Fruit fly (Drosophila melanogaster) whole organism, prepupa: ENCODE measurements around the gene CG10154.
A peak's percentile ranks its signal among the peaks of the same experiment; 100 is the strongest.

Experiments used
- Blimp-1 ChIP-seq: fragments of 200-800 bp; sonication (Bioruptor generic); optimal IDR thresholded peaks from 3 replicates; lab custom pipeline; 2017; ENCODE audit warnings: missing biosample characterization, missing genetic modification characterization, mild to moderate bottlenecking, moderate library complexity, missing genetic modification reagents
- CG10631 ChIP-seq: fragments of 200-800 bp; sonication (Bioruptor generic); optimal IDR thresholded peaks from 2 replicates; lab custom pipeline; 2016; ENCODE audit warnings: missing biosample characterization, missing genetic modification characterization
- CG10669 ChIP-seq: fragments of 200-800 bp; sonication (Bioruptor generic); optimal IDR thresholded peaks from 3 replicates; lab custom pipeline; 2018; ENCODE audit warnings: missing biosample characterization, mild to moderate bottlenecking, missing genetic modification characterization, moderate library complexity
- CG11902 ChIP-seq: fragments of 200-800 bp; sonication (Bioruptor generic); optimal IDR thresholded peaks from 3 replicates; lab custom pipeline; 2016; ENCODE audit warnings: missing biosample characterization, missing genetic modification characterization
- CG15336 ChIP-seq: fragments of 200-800 bp; sonication (Bioruptor generic); IDR thresholded peaks from 2 replicates; pipeline ENCODE4 v1.3.6; 2022; ENCODE audit warnings: missing biosample characterization, missing genetic modification characterization
- CG16779 ChIP-seq: fragments of 200-800 bp; sonication (Bioruptor generic); optimal IDR thresholded peaks from 3 replicates; lab custom pipeline; 2017; ENCODE audit warnings: missing biosample characterization, mild to moderate bottlenecking, missing genetic modification characterization
- CG3032 ChIP-seq: fragments of 200-800 bp; optimal IDR thresholded peaks from 2 replicates; lab custom pipeline; 2019; ENCODE audit warnings: missing biosample characterization, mild to moderate bottlenecking, missing genetic modification characterization, moderate library complexity
- CG31627 ChIP-seq: fragments of 200-800 bp; sonication (Bioruptor generic); optimal IDR thresholded peaks from 3 replicates; lab custom pipeline; 2016; ENCODE audit warnings: missing biosample characterization, missing genetic modification characterization
- CG32006 ChIP-seq: fragments of 200-800 bp; sonication (Bioruptor generic); optimal IDR thresholded peaks from 3 replicates; lab custom pipeline; 2017; ENCODE audit warnings: missing biosample characterization, mild to moderate bottlenecking, missing genetic modification characterization
- CG3919 ChIP-seq: fragments of 200-800 bp; sonication (Bioruptor generic); optimal IDR thresholded peaks from 3 replicates; lab custom pipeline; 2016; ENCODE audit warnings: missing biosample characterization, missing genetic modification characterization
- CG4318 ChIP-seq: fragments of 200-800 bp; sonication (Bioruptor generic); optimal IDR thresholded peaks from 3 replicates; lab custom pipeline; 2017; ENCODE audit warnings: missing biosample characterization, mild to moderate bottlenecking, missing genetic modification characterization
- CG6163 ChIP-seq: fragments of 200-800 bp; sonication (Bioruptor generic); IDR thresholded peaks from 3 replicates; pipeline ENCODE4 v1.3.6; 2022; ENCODE audit warnings: missing biosample characterization, missing genetic modification characterization
- CG6276 ChIP-seq: fragments of 200-800 bp; sonication (Bioruptor generic); optimal IDR thresholded peaks from 2 replicates; lab custom pipeline; 2017; ENCODE audit warnings: missing biosample characterization, mild to moderate bottlenecking, missing genetic modification characterization
- CG6808 ChIP-seq: fragments of 200-800 bp; sonication (Bioruptor generic); optimal IDR thresholded peaks from 3 replicates; lab custom pipeline; 2017; ENCODE audit warnings: missing biosample characterization, missing genetic modification characterization, mild to moderate bottlenecking, moderate library complexity, missing genetic modification reagents
- CG6854 ChIP-seq: fragments of 200-800 bp; sonication (Bioruptor generic); optimal IDR thresholded peaks from 2 replicates; lab custom pipeline; 2017; ENCODE audit warnings: missing biosample characterization, mild to moderate bottlenecking, missing genetic modification characterization
- CG7368 ChIP-seq: fragments of 200-800 bp; sonication (Bioruptor generic); optimal IDR thresholded peaks from 3 replicates; lab custom pipeline; 2016; ENCODE audit warnings: missing biosample characterization, missing genetic modification characterization
- CG8119 ChIP-seq: fragments of 200-800 bp; sonication (Bioruptor generic); IDR thresholded peaks from 3 replicates; pipeline ENCODE4 v1.3.6; 2022; ENCODE audit warnings: missing biosample characterization, missing genetic modification characterization
- CG9139 ChIP-seq: fragments of 200-800 bp; sonication (Bioruptor generic); optimal IDR thresholded peaks from 3 replicates; lab custom pipeline; 2017; ENCODE audit warnings: missing biosample characterization, mild to moderate bottlenecking, missing genetic modification characterization
- Eip78C ChIP-seq: fragments of 200-800 bp; sonication (Bioruptor generic); peaks from one replicate; lab custom pipeline; 2016; ENCODE audit warnings: missing biosample characterization, missing genetic modification characterization
- Eip93F ChIP-seq: fragments of 200-800 bp; sonication (Bioruptor generic); optimal IDR thresholded peaks from 2 replicates; lab custom pipeline; 2016; ENCODE audit warnings: missing biosample characterization, mild to moderate bottlenecking, missing genetic modification characterization
- Ets21C ChIP-seq: fragments of 200-800 bp; sonication (Bioruptor generic); optimal IDR thresholded peaks from 3 replicates; lab custom pipeline; 2016; ENCODE audit warnings: missing biosample characterization, missing genetic modification characterization
- Hr38 ChIP-seq: sonication (Bioruptor generic); optimal IDR thresholded peaks from 2 replicates; lab custom pipeline; 2016; ENCODE audit warnings: missing biosample characterization, missing genetic modification characterization
- Hr39 ChIP-seq: fragments of 200-800 bp; sonication (Bioruptor generic); optimal IDR thresholded peaks from 2 replicates; lab custom pipeline; 2016; ENCODE audit warnings: missing biosample characterization, missing genetic modification characterization
- Hr4 ChIP-seq: fragments of 200-800 bp; sonication (Bioruptor generic); optimal IDR thresholded peaks from 3 replicates; lab custom pipeline; 2016; ENCODE audit warnings: missing biosample characterization, missing genetic modification characterization
- Met ChIP-seq: fragments of 200-800 bp; sonication (Bioruptor generic); optimal IDR thresholded peaks from 3 replicates; lab custom pipeline; 2016; ENCODE audit warnings: missing biosample characterization, missing genetic modification characterization
- Smox ChIP-seq: fragments of 200-800 bp; sonication (Bioruptor generic); optimal IDR thresholded peaks from 3 replicates; lab custom pipeline; 2016; ENCODE audit warnings: missing biosample characterization, missing genetic modification characterization
- Sox102F ChIP-seq: fragments of 200-800 bp; sonication (Bioruptor generic); optimal IDR thresholded peaks from 2 replicates; lab custom pipeline; 2016; ENCODE audit warnings: missing biosample characterization, mild to moderate bottlenecking, missing genetic modification characterization
- Sox14 ChIP-seq: fragments of 200-800 bp; sonication (Bioruptor generic); optimal IDR thresholded peaks from 3 replicates; lab custom pipeline; 2016; ENCODE audit warnings: missing biosample characterization, missing genetic modification characterization
- Sox15 ChIP-seq: fragments of 200-800 bp; sonication (Bioruptor generic); optimal IDR thresholded peaks from 3 replicates; lab custom pipeline; 2016; ENCODE audit warnings: missing biosample characterization, missing genetic modification characterization
- achi ChIP-seq: fragments of 200-800 bp; sonication (Bioruptor generic); optimal IDR thresholded peaks from 3 replicates; lab custom pipeline; 2016; ENCODE audit warnings: missing biosample characterization, missing genetic modification characterization
- cyc ChIP-seq: fragments of 200-800 bp; sonication (Bioruptor generic); optimal IDR thresholded peaks from 3 replicates; lab custom pipeline; 2016; ENCODE audit warnings: missing biosample characterization, missing genetic modification characterization
- dsx ChIP-seq: fragments of 200-800 bp; optimal IDR thresholded peaks from 3 replicates; lab custom pipeline; 2019; ENCODE audit warnings: missing biosample characterization, mild to moderate bottlenecking, missing genetic modification characterization, moderate library complexity; ENCODE audit not compliant: poor library complexity, severe bottlenecking
- eg ChIP-seq: fragments of 200-800 bp; sonication (Bioruptor generic); IDR thresholded peaks from 3 replicates; pipeline ENCODE4 v1.3.6; 2022; ENCODE audit warnings: missing biosample characterization, missing genetic modification characterization
- esn ChIP-seq: fragments of 200-800 bp; sonication (Bioruptor generic); optimal IDR thresholded peaks from 2 replicates; lab custom pipeline; 2016; ENCODE audit warnings: missing biosample characterization, mild to moderate bottlenecking, missing genetic modification characterization, moderate library complexity
- fd59A ChIP-seq: fragments of 200-800 bp; sonication (Bioruptor generic); optimal IDR thresholded peaks from 2 replicates; lab custom pipeline; 2017; ENCODE audit warnings: missing biosample characterization, mild to moderate bottlenecking, missing genetic modification characterization, missing genetic modification reagents
- fd85E ChIP-seq: fragments of 200-800 bp; sonication (Bioruptor generic); optimal IDR thresholded peaks from 3 replicates; lab custom pipeline; 2016; ENCODE audit warnings: missing biosample characterization, missing genetic modification characterization
- fkh ChIP-seq: fragments of 200-800 bp; sonication (Bioruptor generic); optimal IDR thresholded peaks from 3 replicates; lab custom pipeline; 2017; ENCODE audit warnings: missing biosample characterization, mild to moderate bottlenecking, missing genetic modification characterization, moderate library complexity
- lz ChIP-seq: fragments of 200-800 bp; sonication (Bioruptor generic); optimal IDR thresholded peaks from 3 replicates; lab custom pipeline; 2016; ENCODE audit warnings: missing biosample characterization, missing genetic modification characterization
- pdm3 ChIP-seq: fragments of 200-800 bp; sonication (Bioruptor generic); optimal IDR thresholded peaks from 3 replicates; lab custom pipeline; 2016; ENCODE audit warnings: missing biosample characterization, missing genetic modification characterization
- salr ChIP-seq, 2 experiments: fragments of 200-800 bp; sonication (Bioruptor generic); optimal IDR thresholded peaks; 3 replicates each; lab custom pipeline; 2016 to 2018; ENCODE audit warnings: missing biosample characterization in 2 of 2, missing genetic modification characterization in 2 of 2, mild to moderate bottlenecking in 1 of 2
- ss ChIP-seq, 2 experiments: fragments of 200-800 bp; sonication (Bioruptor generic); optimal IDR thresholded peaks; 2 replicates in 1 of 2; 3 replicates in 1 of 2; lab custom pipeline; 2017 to 2018; ENCODE audit warnings: mild to moderate bottlenecking in 2 of 2, missing biosample characterization in 2 of 2, missing genetic modification characterization in 2 of 2, moderate library complexity in 1 of 2
- svp ChIP-seq: fragments of 200-800 bp; sonication (Bioruptor generic); peaks from one replicate; lab custom pipeline; 2016; ENCODE audit warnings: missing biosample characterization, missing genetic modification characterization
- topi ChIP-seq: fragments of 200-800 bp; sonication (Bioruptor generic); optimal IDR thresholded peaks from 3 replicates; lab custom pipeline; 2016; ENCODE audit warnings: missing biosample characterization, missing genetic modification characterization

The CG10154 gene

DNA sequence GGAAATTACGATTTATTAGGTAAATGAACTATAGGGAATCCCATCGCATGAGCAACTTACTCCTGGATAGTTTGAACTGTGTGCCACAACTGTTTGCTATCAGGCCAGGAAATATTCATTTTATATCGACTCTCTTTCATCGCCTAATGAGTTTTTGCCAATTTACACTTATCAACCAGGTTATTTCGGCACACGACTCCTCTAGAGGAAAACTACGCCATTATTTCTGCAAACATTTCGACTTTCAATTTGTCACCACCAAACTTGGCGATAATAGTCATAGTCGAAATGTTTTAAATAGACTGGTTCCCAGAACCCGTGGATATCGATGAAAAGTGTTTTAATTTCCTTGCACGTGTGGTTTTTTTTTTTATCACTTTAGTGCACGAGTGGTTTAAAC is at the start of gene CG10154:
Gene CG10154 (minus strand): TSS at position 101 of the 400 bp plus-strand sequence.
- TF ChIP-seq Ets21C (GFP tag; lab: Kevin White, UChicago) (no peak), CG10631 (GFP tag; lab: Kevin White, UChicago) (no peak), svp (GFP tag; lab: Kevin White, UChicago) (no peak), fd59A (no peak), CG4318 (no peak), Hr4 (GFP tag; lab: Kevin White, UChicago) (no peak), topi (GFP tag; lab: Kevin White, UChicago) (no peak), eg (no peak), CG11902 (no peak), cyc (GFP tag; lab: Kevin White, UChicago) (no peak), CG6163 (no peak), Blimp-1 (GFP tag; lab: Kevin White, UChicago) (no peak), Sox15 (GFP tag; lab: Kevin White, UChicago) (no peak), esn (GFP tag; lab: Kevin White, UChicago) (no peak), Eip93F (no peak), CG6808 (GFP tag; lab: Kevin White, UChicago) (no peak), dsx (GFP tag; lab: Kevin White, UChicago) (no peak), fd85E (GFP tag; lab: Kevin White, UChicago) (no peak), Sox102F (GFP tag; lab: Kevin White, UChicago) (no peak), CG15336 (no peak)
- TF ChIP-seq, all 60 proteins: peak for 0

DNA sequence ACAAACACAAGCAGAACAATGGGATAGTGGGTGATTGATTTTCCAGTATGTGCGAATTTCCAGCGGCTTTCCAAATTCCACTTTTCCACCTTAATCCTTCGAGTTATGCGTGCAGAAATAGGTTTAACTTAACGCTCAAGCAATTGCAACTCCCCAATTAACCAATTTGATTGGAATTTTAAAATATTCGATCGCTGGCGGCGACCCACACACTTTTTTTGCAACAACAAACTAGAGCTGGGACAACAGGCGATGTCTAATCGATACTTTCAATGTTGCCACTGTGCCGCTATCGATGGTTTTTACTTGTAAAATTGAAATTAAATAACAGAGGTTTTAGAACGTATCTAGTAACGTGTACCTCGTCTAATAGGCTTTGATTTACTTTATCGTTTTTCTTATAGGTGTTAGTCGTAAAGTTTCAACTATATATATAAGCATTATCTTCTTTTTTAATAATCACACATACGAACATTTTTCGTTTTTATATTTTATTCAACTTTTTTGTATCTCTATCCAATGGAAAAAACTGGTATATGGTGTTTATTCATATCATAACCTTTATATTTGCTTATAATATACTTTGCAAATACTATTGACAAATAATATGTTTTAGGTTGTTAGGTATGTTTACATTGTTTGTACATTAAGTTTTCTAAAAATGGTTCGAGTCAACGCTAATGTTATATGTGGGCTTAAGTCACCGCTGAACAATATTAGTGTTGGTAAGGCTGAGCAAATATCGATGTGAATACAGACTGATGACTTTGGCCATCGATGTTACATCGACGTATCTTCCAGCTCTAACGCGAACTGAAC is 49.3 kb upstream of the CG10154 start, which contains the start of the genes Abp1 and Tgi:
Gene Abp1 (minus strand): TSS at position 240 of the 819 bp plus-strand sequence.
Gene Tgi (plus strand): TSS at position 757 of the 819 bp plus-strand sequence.
- TF ChIP-seq lz: peak; percentile 3
- TF ChIP-seq CG31627 (GFP tag; lab: Kevin White, UChicago): peak; percentile 4
- TF ChIP-seq Sox14 (GFP tag; lab: Kevin White, UChicago): peak; percentile 57
- TF ChIP-seq fd85E (GFP tag; lab: Kevin White, UChicago): no peak
- TF ChIP-seq CG3919 (GFP tag; lab: Kevin White, UChicago): no peak
- peak; percentile 64 for TF ChIP-seq Eip78C (GFP tag; lab: Kevin White, UChicago)
- no peak for TF ChIP-seq Met (GFP tag; lab: Kevin White, UChicago)
- peak; percentile 29 for TF ChIP-seq svp (GFP tag; lab: Kevin White, UChicago)
- TF ChIP-seq esn (GFP tag; lab: Kevin White, UChicago): peak; percentile 2
- TF ChIP-seq Hr39: peak; percentile 4
- no peak for TF ChIP-seq Sox15 (GFP tag; lab: Kevin White, UChicago)
- TF ChIP-seq eg: no peak
- TF ChIP-seq CG15336: no peak
- TF ChIP-seq fkh: peak; percentile 75
- no peak for TF ChIP-seq CG7368 (GFP tag; lab: Kevin White, UChicago)
- no peak for TF ChIP-seq Eip93F
- peak; percentile 34 for TF ChIP-seq CG6854 (GFP tag; lab: Kevin White, UChicago)
- TF ChIP-seq CG11902: no peak

DNA sequence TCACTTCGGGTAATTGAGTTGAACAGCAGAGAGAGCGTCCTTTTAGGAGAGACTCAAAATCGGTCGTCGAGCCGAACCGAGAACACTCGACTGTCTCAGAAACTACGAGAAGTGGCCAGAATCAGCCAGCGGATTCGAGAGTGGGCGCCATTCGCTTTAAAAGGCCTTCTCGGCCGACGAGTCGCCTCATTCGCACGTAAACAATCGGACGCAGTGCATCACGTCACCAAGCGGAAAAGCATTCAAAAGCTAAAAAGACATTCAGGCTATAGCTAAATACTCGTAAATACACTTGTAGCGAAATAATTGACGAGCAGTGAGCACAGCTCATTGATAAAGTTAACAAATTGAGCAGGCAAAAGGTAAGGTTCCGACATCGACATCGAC is 43.3 kb upstream of the CG10154 start:
- TF ChIP-seq CG4318 (no peak), CG32006 (GFP tag; lab: Kevin White, UChicago) (no peak), CG3032 (tag; lab: Kevin White, UChicago) (no peak), cyc (GFP tag; lab: Kevin White, UChicago) (no peak), CG6808 (GFP tag; lab: Kevin White, UChicago) (no peak), salr (GFP tag; optimal IDR thresholded peaks at IDR 0.05; lab: Kevin White, UChicago) (no peak), achi (GFP tag; lab: Kevin White, UChicago) (no peak), Ets21C (GFP tag; lab: Kevin White, UChicago) (no peak), pdm3 (no peak), CG15336 (peak; percentile 13; the same call in 1 of the 2 replicates), Smox (no peak), CG31627 (GFP tag; lab: Kevin White, UChicago) (no peak), CG9139 (no peak), ss (GFP tag; optimal IDR thresholded peaks at IDR 0.05; lab: Kevin White, UChicago) (peak in 1 of 2 experiments; percentile 38), CG6276 (no peak), esn (GFP tag; lab: Kevin White, UChicago) (peak; percentile 38), dsx (GFP tag; lab: Kevin White, UChicago) (no peak), CG10669 (GFP tag; lab: Kevin White, UChicago) (no peak), CG16779 (no peak), CG8119 (GFP tag; lab: Robert Waterston, UW) (no peak), Hr38 (no peak)
